Fruit fly (Drosophila melanogaster) whole organism, embryonic: ENCODE data around the gene ari-1.

ENCODE experiments used
- Bgb ChIP-seq: fragments of 200-800 bp; sonication (Bioruptor generic); IDR thresholded peaks from 2 replicates; pipeline ENCODE4 v1.3.6; 2022; ENCODE audit warnings: missing biosample characterization, missing genetic modification characterization; ENCODE audit not compliant: partially characterized antibody
- CG10565 ChIP-seq: fragments of 200-800 bp; sonication (Bioruptor generic); optimal IDR thresholded peaks from 3 replicates; lab custom pipeline; 2016; ENCODE audit warnings: missing biosample characterization, mild to moderate bottlenecking, missing genetic modification characterization
- CG11398 ChIP-seq: fragments of 200-800 bp; sonication (Bioruptor generic); optimal IDR thresholded peaks from 2 replicates; lab custom pipeline; 2016; ENCODE audit warnings: missing biosample characterization, missing genetic modification characterization
- CG12219 ChIP-seq: fragments of 200-800 bp; sonication (Bioruptor generic); optimal IDR thresholded peaks from 3 replicates; lab custom pipeline; 2018; ENCODE audit warnings: missing biosample characterization, mild to moderate bottlenecking, missing genetic modification characterization
- CG13624 ChIP-seq: fragments of 200-800 bp; sonication (Bioruptor generic); optimal IDR thresholded peaks from 2 replicates; lab custom pipeline; 2016; ENCODE audit warnings: missing biosample characterization, missing genetic modification characterization
- CG14710 ChIP-seq: fragments of 200-800 bp; sonication (Bioruptor generic); optimal IDR thresholded peaks from 3 replicates; lab custom pipeline; 2019; ENCODE audit warnings: missing biosample characterization, mild to moderate bottlenecking, missing genetic modification characterization, moderate library complexity
- CG14860 ChIP-seq: fragments of 200-800 bp; sonication (Bioruptor generic); IDR thresholded peaks from 3 replicates; pipeline ENCODE4 v1.3.6; 2022; ENCODE audit warnings: missing biosample characterization, missing genetic modification characterization; ENCODE audit not compliant: partially characterized antibody
- CG15696 ChIP-seq: fragments of 200-800 bp; sonication (Bioruptor generic); optimal IDR thresholded peaks from 2 replicates; lab custom pipeline; 2019; ENCODE audit warnings: missing biosample characterization, mild to moderate bottlenecking, missing genetic modification characterization, moderate library complexity
- CG16779 ChIP-seq: fragments of 200-800 bp; sonication (Bioruptor generic); IDR thresholded peaks from 2 replicates; pipeline ENCODE4 v1.3.6; 2022; ENCODE audit warnings: missing biosample characterization, missing genetic modification characterization
- CG18011 ChIP-seq: fragments of 200-800 bp; sonication (Bioruptor generic); optimal IDR thresholded peaks from 2 replicates; lab custom pipeline; 2017; ENCODE audit warnings: missing biosample characterization, missing genetic modification characterization, mild to moderate bottlenecking, moderate library complexity, missing genotype
- CG2678 ChIP-seq: fragments of 200-800 bp; sonication (Bioruptor generic); optimal IDR thresholded peaks from 3 replicates; lab custom pipeline; 2019; ENCODE audit warnings: missing biosample characterization, mild to moderate bottlenecking, missing genetic modification characterization, moderate library complexity
- CG32532 ChIP-seq: fragments of 200-800 bp; sonication (Bioruptor generic); IDR thresholded peaks from 2 replicates; pipeline ENCODE4 v1.3.6; 2022; ENCODE audit warnings: missing biosample characterization, missing genetic modification characterization
- CG4617 ChIP-seq: fragments of 200-800 bp; sonication (Bioruptor generic); optimal IDR thresholded peaks from 3 replicates; lab custom pipeline; 2016; ENCODE audit warnings: missing biosample characterization, missing genetic modification characterization, borderline replicate concordance
- CG6813 ChIP-seq: fragments of 200-800 bp; sonication (Bioruptor generic); optimal IDR thresholded peaks from 2 replicates; lab custom pipeline; 2017; ENCODE audit warnings: missing biosample characterization, missing genetic modification characterization, mild to moderate bottlenecking, moderate library complexity, missing genetic modification reagents
- CG7928 ChIP-seq: fragments of 200-800 bp; sonication (Bioruptor generic); optimal IDR thresholded peaks from 2 replicates; lab custom pipeline; 2017; ENCODE audit warnings: missing biosample characterization, mild to moderate bottlenecking, missing genetic modification characterization
- CG8089 ChIP-seq: fragments of 200-800 bp; sonication (Bioruptor generic); optimal IDR thresholded peaks from 3 replicates; lab custom pipeline; 2016; ENCODE audit warnings: missing biosample characterization, missing genetic modification characterization
- CG8290 ChIP-seq, 3 experiments: fragments of 200-800 bp; sonication (Bioruptor generic); optimal IDR thresholded peaks; 2 replicates each; lab custom pipeline; 2016 to 2019; ENCODE audit warnings: missing biosample characterization in 3 of 3, missing genetic modification characterization in 3 of 3, mild to moderate bottlenecking in 2 of 3, moderate library complexity in 1 of 3
- CG8944 ChIP-seq: fragments of 200-800 bp; sonication (Bioruptor generic); optimal IDR thresholded peaks from 3 replicates; lab custom pipeline; 2016; ENCODE audit warnings: missing biosample characterization, missing genetic modification characterization
- CG9215 ChIP-seq: fragments of 200-800 bp; sonication (Bioruptor generic); IDR thresholded peaks from 2 replicates; pipeline ENCODE4 v1.3.6; 2022; ENCODE audit warnings: missing biosample characterization, missing genetic modification characterization
- CG9932 ChIP-seq: fragments of 200-800 bp; sonication (Bioruptor generic); IDR thresholded peaks from 2 replicates; pipeline ENCODE4 v1.3.6; 2022; ENCODE audit warnings: missing biosample characterization, missing genetic modification characterization
- D19B ChIP-seq: fragments of 200-800 bp; sonication (Bioruptor generic); optimal IDR thresholded peaks from 2 replicates; lab custom pipeline; 2017; ENCODE audit warnings: missing biosample characterization, mild to moderate bottlenecking, missing genetic modification characterization
- Doc3 ChIP-seq: fragments of 200-800 bp; sonication (Bioruptor generic); IDR thresholded peaks from 3 replicates; pipeline ENCODE4 v1.3.6; 2022; ENCODE audit warnings: missing biosample characterization, missing genetic modification characterization; ENCODE audit not compliant: partially characterized antibody
- E2f2 ChIP-seq: fragments of 200-800 bp; sonication (Bioruptor generic); IDR thresholded peaks from 2 replicates; pipeline ENCODE4 v1.3.6; 2022; ENCODE audit warnings: missing biosample characterization, missing genetic modification characterization
- HLH4C ChIP-seq: fragments of 200-800 bp; sonication (Bioruptor generic); IDR thresholded peaks from 3 replicates; pipeline ENCODE4 v1.3.6; 2022; ENCODE audit warnings: missing biosample characterization, missing genetic modification characterization; ENCODE audit not compliant: partially characterized antibody
- Hr3 ChIP-seq: fragments of 200-800 bp; sonication (Bioruptor generic); optimal IDR thresholded peaks from 3 replicates; lab custom pipeline; 2016; ENCODE audit warnings: missing biosample characterization, missing genetic modification characterization
- Hr39 ChIP-seq: fragments of >200 bp; optimal IDR thresholded peaks from 2 replicates; lab custom pipeline; 2017
- Hsf ChIP-seq: fragments of 200-800 bp; sonication (Bioruptor generic); optimal IDR thresholded peaks from 3 replicates; lab custom pipeline; 2016; ENCODE audit warnings: missing biosample characterization, missing genetic modification characterization
- Mrtf ChIP-seq: fragments of 200-800 bp; sonication (Bioruptor generic); IDR thresholded peaks from 3 replicates; pipeline ENCODE4 v1.3.6; 2022; ENCODE audit warnings: missing biosample characterization, missing genetic modification characterization
- Oli ChIP-seq: fragments of 200-800 bp; sonication (Bioruptor generic); optimal IDR thresholded peaks from 2 replicates; lab custom pipeline; 2018; ENCODE audit warnings: missing biosample characterization, mild to moderate bottlenecking, missing genetic modification characterization, moderate library complexity
- ara ChIP-seq: fragments of 200-800 bp; sonication (Bioruptor generic); IDR thresholded peaks from 2 replicates; pipeline ENCODE4 v1.3.6; 2022; ENCODE audit warnings: missing biosample characterization, missing genetic modification characterization
- ase ChIP-seq: fragments of 200-800 bp; sonication (Bioruptor generic); IDR thresholded peaks from 3 replicates; pipeline ENCODE4 v1.3.6; 2022; ENCODE audit warnings: missing biosample characterization, missing genetic modification characterization
- crol ChIP-seq: fragments of 200-800 bp; sonication (Bioruptor generic); IDR thresholded peaks from 2 replicates; pipeline ENCODE4 v1.3.6; 2022; ENCODE audit warnings: missing biosample characterization, missing genetic modification characterization
- dimm ChIP-seq: fragments of 200-800 bp; sonication (Bioruptor generic); IDR thresholded peaks from 2 replicates; pipeline ENCODE4 v1.3.6; 2022; ENCODE audit warnings: missing biosample characterization, missing genetic modification characterization
- emc ChIP-seq: fragments of 200-800 bp; sonication (Bioruptor generic); optimal IDR thresholded peaks from 2 replicates; lab custom pipeline; 2016; ENCODE audit warnings: missing biosample characterization, missing genetic modification characterization
- ems ChIP-seq: fragments of 200-800 bp; sonication (Bioruptor generic); optimal IDR thresholded peaks from 3 replicates; lab custom pipeline; 2016; ENCODE audit warnings: missing biosample characterization, missing genetic modification characterization
- fd96Cb ChIP-seq: fragments of 200-800 bp; sonication (Bioruptor generic); optimal IDR thresholded peaks from 2 replicates; lab custom pipeline; 2018; ENCODE audit warnings: missing biosample characterization, mild to moderate bottlenecking, missing genetic modification characterization, moderate library complexity
- h ChIP-seq: fragments of >200 bp; optimal IDR thresholded peaks from 2 replicates; lab custom pipeline; 2017
- hkb ChIP-seq, 2 experiments: fragments of 200-800 bp in 1 of 2; fragments of >200 bp in 1 of 2; sonication (Bioruptor generic) in 1 of 2; IDR thresholded peaks in 1 of 2; optimal IDR thresholded peaks in 1 of 2; 2 replicates each; pipeline versions ENCODE4 v1.3.6 to Lab custom; 2017 to 2022; ENCODE audit warnings: missing biosample characterization in 1 of 2, missing genetic modification characterization in 1 of 2
- insv ChIP-seq, 2 experiments: fragments of 200-800 bp; sonication (Bioruptor generic); optimal IDR thresholded peaks; 3 replicates each; lab custom pipeline; 2016 to 2018; ENCODE audit warnings: missing biosample characterization in 2 of 2, missing genetic modification characterization in 2 of 2
- nerfin-1 ChIP-seq: fragments of 200-800 bp; sonication (Bioruptor generic); optimal IDR thresholded peaks from 3 replicates; lab custom pipeline; 2019; ENCODE audit warnings: missing biosample characterization, mild to moderate bottlenecking, missing genetic modification characterization, moderate library complexity
- pnt ChIP-seq: fragments of 200-800 bp; sonication (Bioruptor generic); optimal IDR thresholded peaks from 3 replicates; lab custom pipeline; 2016; ENCODE audit warnings: missing biosample characterization, missing genetic modification characterization
- prd ChIP-seq, 3 experiments: fragments of >200 bp in 2 of 3; fragments of 200-800 bp in 1 of 3; sonication (Bioruptor generic) in 1 of 3; optimal IDR thresholded peaks in 2 of 3; IDR thresholded peaks in 1 of 3; 2 replicates in 2 of 3; 3 replicates in 1 of 3; pipeline versions ENCODE4 v1.3.6 to Lab custom; 2017 to 2022; ENCODE audit warnings: missing biosample characterization in 1 of 3, missing genetic modification characterization in 1 of 3
- sc ChIP-seq, 3 experiments: fragments of >200 bp in 2 of 3; fragments of 200-800 bp in 1 of 3; sonication (Bioruptor generic) in 1 of 3; optimal IDR thresholded peaks; 2 replicates in 2 of 3; 3 replicates in 1 of 3; lab custom pipeline; 2017; ENCODE audit warnings: mild to moderate bottlenecking in 1 of 3, missing biosample characterization in 1 of 3, missing genetic modification characterization in 1 of 3, missing genetic modification reagents in 1 of 3
- sim ChIP-seq: fragments of 200-800 bp; sonication (Bioruptor generic); IDR thresholded peaks from 2 replicates; pipeline ENCODE4 v1.3.6; 2022; ENCODE audit warnings: missing biosample characterization, missing genetic modification characterization
- slbo ChIP-seq: fragments of 200-800 bp; sonication (Bioruptor generic); IDR thresholded peaks from 2 replicates; pipeline ENCODE4 v1.3.6; 2022; ENCODE audit warnings: missing biosample characterization, missing genetic modification characterization
- sob ChIP-seq: fragments of 200-800 bp; sonication (Bioruptor generic); IDR thresholded peaks from 2 replicates; pipeline ENCODE4 v1.3.6; 2022; ENCODE audit warnings: missing biosample characterization, missing genetic modification characterization
- sqz ChIP-seq: fragments of 200-800 bp; sonication (Bioruptor generic); optimal IDR thresholded peaks from 3 replicates; lab custom pipeline; 2018; ENCODE audit warnings: missing biosample characterization, mild to moderate bottlenecking, missing genetic modification characterization
- tll ChIP-seq, 2 experiments: fragments of 200-800 bp in 1 of 2; fragments of >200 bp in 1 of 2; sonication (Bioruptor generic) in 1 of 2; optimal IDR thresholded peaks; 2 replicates each; lab custom pipeline; 2017 to 2019; ENCODE audit warnings: missing biosample characterization in 2 of 2, missing genetic modification characterization in 2 of 2, mild to moderate bottlenecking in 1 of 2, moderate library complexity in 1 of 2
- twi ChIP-seq: fragments of 200-800 bp; optimal IDR thresholded peaks from 2 replicates; lab custom pipeline; 2019; ENCODE audit warnings: missing biosample characterization, mild to moderate bottlenecking, missing genetic modification characterization, moderate library complexity
- tx ChIP-seq: fragments of 200-800 bp; sonication (Bioruptor generic); optimal IDR thresholded peaks from 2 replicates; lab custom pipeline; 2016; ENCODE audit warnings: missing biosample characterization, missing genetic modification characterization

The ari-1 gene

dm6 chrX:18090333-18090732 is 47.3 kb downstream of the ari-1 start, which contains the start of gene Swt1 (continued):
- no peak for TF ChIP-seq crol (GFP tag; lab: Robert Waterston, UW)
- TF ChIP-seq CG9215 (GFP tag; lab: Robert Waterston, UW) = no peak
- peak; percentile 72 for TF ChIP-seq CG8290 (GFP tag; optimal IDR thresholded peaks at IDR 0.05; lab: Kevin White, UChicago)
- TF ChIP-seq CG8290 (tag; optimal IDR thresholded peaks at IDR 0.05; lab: Kevin White, UChicago) = peak; percentile 91 to 93
- TF ChIP-seq CG2678 (tag; lab: Kevin White, UChicago) = no peak
- TF ChIP-seq Mrtf (GFP tag; lab: Robert Waterston, UW) = no peak
- no peak for TF ChIP-seq CG12219 (GFP tag; lab: Kevin White, UChicago)
- TF ChIP-seq insv (GFP tag; optimal IDR thresholded peaks at IDR 0.05; lab: Kevin White, UChicago) = no peak
- no peak for TF ChIP-seq h (lab: Kevin White, UChicago)
- no peak for TF ChIP-seq CG7928 (GFP tag; lab: Kevin White, UChicago)
- no peak for TF ChIP-seq fd96Cb (tag; lab: Kevin White, UChicago)
- no peak for TF ChIP-seq sob (GFP tag; lab: Robert Waterston, UW)
- no peak for TF ChIP-seq prd (optimal IDR thresholded peaks at IDR 0.05; lab: Kevin White, UChicago)
- no peak for TF ChIP-seq prd (GFP tag; IDR thresholded peaks at IDR 0.05; lab: Robert Waterston, UW)
- no peak for TF ChIP-seq sqz (GFP tag; lab: Kevin White, UChicago)
- TF ChIP-seq dimm (GFP tag; lab: Robert Waterston, UW) = no peak
- no peak for TF ChIP-seq CG13624
- peak; percentile 89 for TF ChIP-seq CG14860 (GFP tag; lab: Robert Waterston, UW)
- TF ChIP-seq tx = no peak
- TF ChIP-seq Bgb (GFP tag; lab: Robert Waterston, UW) = peak; percentile 94
- TF ChIP-seq CG14710 (tag; lab: Kevin White, UChicago) = peak; percentile 16
- TF ChIP-seq CG4617 = peak; percentile 43
- TF ChIP-seq CG9932 (GFP tag; lab: Robert Waterston, UW) = 0 out of 2 replicates have a peak, but pooled peaks have one; percentile 28
- no peak for TF ChIP-seq hkb (optimal IDR thresholded peaks at IDR 0.05; lab: Kevin White, UChicago)
- TF ChIP-seq hkb (GFP tag; IDR thresholded peaks at IDR 0.05; lab: Robert Waterston, UW) = peak; percentile 7; the same call in 1 of the 2 replicates
- no peak for TF ChIP-seq CG6813
- no peak for TF ChIP-seq Oli (tag; lab: Kevin White, UChicago)
- TF ChIP-seq sc (optimal IDR thresholded peaks at IDR 0.05; lab: Kevin White, UChicago) = no peak
- TF ChIP-seq sc (GFP tag; optimal IDR thresholded peaks at IDR 0.05; lab: Kevin White, UChicago) = no peak
- no peak for TF ChIP-seq CG11398 (GFP tag; lab: Kevin White, UChicago)
- no peak for TF ChIP-seq twi (tag; lab: Kevin White, UChicago)
- TF ChIP-seq CG10565 (GFP tag; lab: Kevin White, UChicago) = no peak
- no peak for TF ChIP-seq ems (GFP tag; lab: Kevin White, UChicago)
- no peak for TF ChIP-seq pnt (GFP tag; lab: Kevin White, UChicago)
- TF ChIP-seq CG8944 (GFP tag; lab: Kevin White, UChicago) = no peak
- TF ChIP-seq HLH4C = peak; percentile 95
- TF ChIP-seq CG15696 = no peak
- peak; percentile 10; the same call in 1 of the 2 replicates for TF ChIP-seq slbo (GFP tag; lab: Robert Waterston, UW)
- no peak for TF ChIP-seq tll (GFP tag; optimal IDR thresholded peaks at IDR 0.05; lab: Kevin White, UChicago)
- TF ChIP-seq D19B (GFP tag; lab: Kevin White, UChicago) = no peak
- no peak for TF ChIP-seq ase (GFP tag; lab: Robert Waterston, UW)
- TF ChIP-seq CG8089 (GFP tag; lab: Kevin White, UChicago) = no peak
- TF ChIP-seq CG18011 (GFP tag; lab: Kevin White, UChicago) = no peak
- TF ChIP-seq Hr39 (lab: Kevin White, UChicago) = no peak
- no peak for TF ChIP-seq Hr3
- no peak for TF ChIP-seq ara (GFP tag; lab: Robert Waterston, UW)
- peak; percentile 88 for TF ChIP-seq Doc3 (GFP tag; lab: Robert Waterston, UW)
- TF ChIP-seq E2f2 (GFP tag; lab: Robert Waterston, UW) = no peak
- no peak for TF ChIP-seq nerfin-1 (tag; lab: Kevin White, UChicago)
- TF ChIP-seq CG16779 (GFP tag; lab: Robert Waterston, UW) = no peak
- TF ChIP-seq emc (GFP tag; lab: Kevin White, UChicago) = no peak
- TF ChIP-seq CG32532 (GFP tag; lab: Robert Waterston, UW) = no peak
- TF ChIP-seq Hsf (GFP tag; lab: Kevin White, UChicago) = no peak
- no peak for TF ChIP-seq sim (GFP tag; lab: Robert Waterston, UW)
